Fruit fly (Drosophila melanogaster): ENCODE data around the gene CG43050.

CG43050 gene

DNA sequence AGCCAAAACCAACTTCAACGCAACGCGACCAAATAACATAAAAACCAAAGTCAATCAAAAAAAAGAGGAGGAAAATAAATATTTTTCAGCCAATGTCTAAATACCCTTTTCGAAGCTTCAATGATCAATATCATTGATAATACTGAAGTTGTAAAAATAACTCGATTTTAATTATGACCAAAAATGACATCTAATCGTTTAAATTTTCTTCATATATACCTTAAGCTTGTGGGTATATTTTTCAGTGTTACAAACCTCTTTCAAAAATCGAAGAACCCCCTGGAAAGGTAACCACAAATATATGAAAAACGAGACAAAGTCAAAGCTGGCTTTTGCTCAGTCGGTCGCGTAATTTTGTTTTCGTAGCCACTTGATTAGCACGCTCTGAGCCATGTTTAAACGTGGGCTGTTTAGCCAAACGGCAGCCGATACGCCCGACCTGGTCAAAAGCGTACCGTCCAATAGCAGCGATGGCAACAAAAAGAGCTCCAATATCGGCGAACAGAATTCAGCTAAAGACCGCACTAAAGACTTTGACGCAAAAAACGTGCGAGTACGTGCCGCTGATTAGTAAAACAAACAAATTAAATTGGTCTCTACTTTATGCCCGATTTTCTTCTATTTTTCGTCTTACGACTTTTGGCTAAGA is 26.1 kb downstream of the CG43050 start (continued):
- TF ChIP-seq HmgD (GFP tag; optimal IDR thresholded peaks at IDR 0.05) (no peak), HLH4C (GFP tag; IDR thresholded peaks at IDR 0.05; ENCODE audit: partially characterized antibody) (no peak), CG3281 (GFP tag; optimal IDR thresholded peaks at IDR 0.05) (peak; percentile 85), gsb-n (tag; optimal IDR thresholded peaks at IDR 0.05) (peak; percentile 0), E2f1 (GFP tag; IDR thresholded peaks at IDR 0.05) (peak; percentile 74), CG6654 (GFP tag; optimal IDR thresholded peaks at IDR 0.05) (peak; percentile 41), z (GFP tag; IDR thresholded peaks at IDR 0.05) (no peak), org-1 (GFP tag; optimal IDR thresholded peaks at IDR 0.05) (peak; percentile 46), sob (GFP tag; IDR thresholded peaks at IDR 0.05) (peak; percentile 88), CG6813 (GFP tag; optimal IDR thresholded peaks at IDR 0.05) (peak; percentile 67), sens (GFP tag) (peak; percentile 81), Lhr (GFP tag; optimal IDR thresholded peaks at IDR 0.05) (no peak), CG9932 (GFP tag; IDR thresholded peaks at IDR 0.05) (peak; percentile 91), CG1603 (tag; optimal IDR thresholded peaks at IDR 0.05) (peak; percentile 21), chn (GFP tag; optimal IDR thresholded peaks at IDR 0.05) (peak; percentile 45), Bgb (GFP tag; IDR thresholded peaks at IDR 0.05; ENCODE audit: partially characterized antibody) (no peak), CG7745 (tag; optimal IDR thresholded peaks at IDR 0.05) (no peak), NFAT (GFP tag; IDR thresholded peaks at IDR 0.05) (peak; percentile 64; the same call in 1 of the 2 replicates), Hand (GFP tag; optimal IDR thresholded peaks at IDR 0.05) (peak; percentile 49), CG30431 (GFP tag; optimal IDR thresholded peaks at IDR 0.05) (no peak), Mes4 (GFP tag; optimal IDR thresholded peaks at IDR 0.05) (peak; percentile 47), Nf-YA (GFP tag; IDR thresholded peaks at IDR 0.05) (peak; percentile 54; the same call in 1 of the 2 replicates), ken (GFP tag; IDR thresholded peaks at IDR 0.05) (0 out of 3 replicates have a peak, but pooled peaks have one; percentile 56), danr (GFP tag; IDR thresholded peaks at IDR 0.05) (peak; percentile 66), CG16813 (GFP tag; IDR thresholded peaks at IDR 0.05; ENCODE audit: partially characterized antibody) (no peak), fu2 (GFP tag; optimal IDR thresholded peaks at IDR 0.05) (peak; percentile 59), sna (GFP tag; IDR thresholded peaks at IDR 0.05; ENCODE audit: partially characterized antibody) (no peak), nau (GFP tag; optimal IDR thresholded peaks at IDR 0.05) (peak; percentile 48), dmrt11E (tag; optimal IDR thresholded peaks at IDR 0.05) (no peak), nmo (GFP tag; optimal IDR thresholded peaks at IDR 0.05) (peak; percentile 78), CG17912 (GFP tag; optimal IDR thresholded peaks at IDR 0.05) (no peak), Ptx1 (GFP tag; IDR thresholded peaks at IDR 0.05) (peak; percentile 88), corto (GFP tag; optimal IDR thresholded peaks at IDR 0.05) (no peak), CG11085 (GFP tag; IDR thresholded peaks at IDR 0.05) (peak; percentile 78), CG2202 (tag; optimal IDR thresholded peaks at IDR 0.05) (no peak), cad (GFP tag; optimal IDR thresholded peaks at IDR 0.05) (no peak), fd102C (GFP tag; optimal IDR thresholded peaks at IDR 0.05) (no peak), CG8478 (optimal IDR thresholded peaks at IDR 0.05) (no peak), CG10431 (GFP tag; optimal IDR thresholded peaks at IDR 0.05) (no peak), Blimp-1 (GFP tag; optimal IDR thresholded peaks at IDR 0.05) (peak; percentile 62), CG6765 (GFP tag; optimal IDR thresholded peaks at IDR 0.05) (peak; percentile 74), CG11696 (GFP tag; IDR thresholded peaks at IDR 0.05) (peak; percentile 68), CG17385 (GFP tag; optimal IDR thresholded peaks at IDR 0.05) (peak; percentile 66), D19A (tag; optimal IDR thresholded peaks at IDR 0.05) (peak; percentile 82), Stat92E (GFP tag; optimal IDR thresholded peaks at IDR 0.05) (no peak), CG11504 (tag; optimal IDR thresholded peaks at IDR 0.05) (peak; percentile 88), unpg (GFP tag; optimal IDR thresholded peaks at IDR 0.05) (peak; percentile 84), CG13123 (GFP tag; optimal IDR thresholded peaks at IDR 0.05) (peak; percentile 29), bab2 (GFP tag; optimal IDR thresholded peaks at IDR 0.05) (peak; percentile 73), pum (GFP tag; optimal IDR thresholded peaks at IDR 0.05) (peak; percentile 69)

Measured in whole organism, embryonic.